Fruit fly (Drosophila melanogaster) whole organism, prepupa: Measurements from ENCODE around the gene CG16727.

Source experiments
- Blimp-1 ChIP-seq: fragments of 200-800 bp; sonication (Bioruptor generic); optimal IDR thresholded peaks from 3 replicates; lab custom pipeline; 2017; ENCODE audit warnings: missing biosample characterization, missing genetic modification characterization, mild to moderate bottlenecking, moderate library complexity, missing genetic modification reagents
- CG3032 ChIP-seq: fragments of 200-800 bp; optimal IDR thresholded peaks from 2 replicates; lab custom pipeline; 2019; ENCODE audit warnings: missing biosample characterization, mild to moderate bottlenecking, missing genetic modification characterization, moderate library complexity
- CG4318 ChIP-seq: fragments of 200-800 bp; sonication (Bioruptor generic); optimal IDR thresholded peaks from 3 replicates; lab custom pipeline; 2017; ENCODE audit warnings: missing biosample characterization, mild to moderate bottlenecking, missing genetic modification characterization
- CG6854 ChIP-seq: fragments of 200-800 bp; sonication (Bioruptor generic); optimal IDR thresholded peaks from 2 replicates; lab custom pipeline; 2017; ENCODE audit warnings: missing biosample characterization, mild to moderate bottlenecking, missing genetic modification characterization
- Eip75B ChIP-seq: fragments of 200-800 bp; sonication (Bioruptor generic); optimal IDR thresholded peaks from 3 replicates; lab custom pipeline; 2016; ENCODE audit warnings: missing biosample characterization, missing genetic modification characterization
- Hr39 ChIP-seq: fragments of 200-800 bp; sonication (Bioruptor generic); optimal IDR thresholded peaks from 2 replicates; lab custom pipeline; 2016; ENCODE audit warnings: missing biosample characterization, missing genetic modification characterization
- Lpt ChIP-seq: fragments of 200-800 bp; sonication (Bioruptor generic); optimal IDR thresholded peaks from 3 replicates; lab custom pipeline; 2016; ENCODE audit warnings: missing biosample characterization, missing genetic modification characterization
- Sox102F ChIP-seq: fragments of 200-800 bp; sonication (Bioruptor generic); optimal IDR thresholded peaks from 2 replicates; lab custom pipeline; 2016; ENCODE audit warnings: missing biosample characterization, mild to moderate bottlenecking, missing genetic modification characterization
- acj6 ChIP-seq: fragments of 200-800 bp; sonication (Bioruptor generic); optimal IDR thresholded peaks from 3 replicates; lab custom pipeline; 2016; ENCODE audit warnings: missing biosample characterization, missing genetic modification characterization
- fd59A ChIP-seq: fragments of 200-800 bp; sonication (Bioruptor generic); optimal IDR thresholded peaks from 2 replicates; lab custom pipeline; 2017; ENCODE audit warnings: missing biosample characterization, mild to moderate bottlenecking, missing genetic modification characterization, missing genetic modification reagents
- spab ChIP-seq: fragments of 200-800 bp; sonication (Bioruptor generic); optimal IDR thresholded peaks from 2 replicates; lab custom pipeline; 2017; ENCODE audit warnings: missing biosample characterization, mild to moderate bottlenecking, missing genetic modification characterization, missing genetic modification reagents

dm6 chr3R:19602996-19603395, 10.2 kb upstream of the CG16727 start, which contains the start of gene CG7342:
- no peak for TF ChIP-seq CG4318 (GFP tag; lab: Kevin White, UChicago)
- TF ChIP-seq CG6854, result no peak
- no peak for TF ChIP-seq acj6 (GFP tag; lab: Kevin White, UChicago)
- no peak for TF ChIP-seq Blimp-1 (GFP tag; lab: Kevin White, UChicago)
- TF ChIP-seq Eip75B, result no peak
- TF ChIP-seq Sox102F (GFP tag; lab: Kevin White, UChicago), result peak; percentile 71
- peak; percentile 65 for TF ChIP-seq Hr39 (GFP tag; lab: Kevin White, UChicago)
- no peak for TF ChIP-seq Lpt (GFP tag; lab: Kevin White, UChicago)
- TF ChIP-seq CG3032, result no peak
- no peak for TF ChIP-seq fd59A (GFP tag; lab: Kevin White, UChicago)
- no peak for TF ChIP-seq spab
